Worm (Caenorhabditis elegans) whole organism, young adult: Measurements from ENCODE around the gene F46B3.8.

ENCODE experiments used
- chd-7 ChIP-seq: sonication (generic microtip); optimal IDR thresholded peaks from 2 replicates; lab custom pipeline; 2016; ENCODE audit warnings: mild to moderate bottlenecking, missing genetic modification characterization, moderate library complexity, missing compliant biosample characterization
- hlh-12 ChIP-seq: sonication (generic microtip); optimal IDR thresholded peaks from 2 replicates; lab custom pipeline; 2016; ENCODE audit warnings: missing genetic modification characterization, missing compliant biosample characterization
- hlh-26 ChIP-seq: fragments of 200-800 bp; sonication (Bioruptor generic); conservative IDR thresholded peaks from 2 replicates; pipeline ENCODE4 v1.3.6; 2022; ENCODE audit warnings: missing genetic modification reagents, missing genetic modification characterization, missing compliant biosample characterization

ce11 chrV:20609494-20609893 is 13.5 kb downstream of the F46B3.8 start, which contains the start of gene grd-2:
- no peak for TF ChIP-seq hlh-12 (tag; lab: Kevin White, UChicago)
- TF ChIP-seq chd-7 (tag; lab: Kevin White, UChicago): no peak
- TF ChIP-seq hlh-26 (GFP tag; lab: Robert Waterston, UW): no peak
